Worm (Caenorhabditis elegans): ENCODE measurements around the gene Y42H9AR.5.

DNA sequence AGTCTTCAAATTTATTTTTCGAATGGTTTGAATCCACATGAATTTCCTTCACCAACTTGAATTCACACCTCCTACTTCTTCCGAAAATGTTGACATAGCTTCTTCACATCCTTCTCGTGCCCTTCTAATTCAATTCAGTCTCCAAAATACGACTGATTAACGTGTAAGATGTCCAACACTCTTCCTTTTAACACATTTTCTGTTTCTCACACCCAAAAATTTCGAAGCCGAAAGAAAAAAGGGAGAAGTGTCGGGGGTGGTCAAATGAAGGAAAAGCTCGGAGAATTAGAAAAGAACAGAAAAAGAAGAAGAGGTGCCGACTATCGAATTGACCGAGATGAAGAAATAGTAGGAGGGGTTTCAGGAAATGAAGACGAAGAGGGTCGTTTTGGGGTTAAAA is 49.6 kb upstream of the Y42H9AR.5 start:
- TF ChIP-seq T22C8.4 (GFP tag; IDR thresholded peaks at IDR 0.05) (no peak), tab-1 (GFP tag; IDR thresholded peaks at IDR 0.05) (no peak), ref-1 (GFP tag; conservative IDR thresholded peaks at IDR 0.05) (no peak), ztf-29 (GFP tag; IDR thresholded peaks at IDR 0.05) (no peak), flt-1 (GFP tag; IDR thresholded peaks at IDR 0.05) (no peak), ztf-23 (GFP tag; IDR thresholded peaks at IDR 0.05) (no peak), cog-1 (tag; optimal IDR thresholded peaks at IDR 0.05) (no peak)
